Worm (Caenorhabditis elegans): Measurements from ENCODE around the gene clec-252.

The clec-252 gene

DNA sequence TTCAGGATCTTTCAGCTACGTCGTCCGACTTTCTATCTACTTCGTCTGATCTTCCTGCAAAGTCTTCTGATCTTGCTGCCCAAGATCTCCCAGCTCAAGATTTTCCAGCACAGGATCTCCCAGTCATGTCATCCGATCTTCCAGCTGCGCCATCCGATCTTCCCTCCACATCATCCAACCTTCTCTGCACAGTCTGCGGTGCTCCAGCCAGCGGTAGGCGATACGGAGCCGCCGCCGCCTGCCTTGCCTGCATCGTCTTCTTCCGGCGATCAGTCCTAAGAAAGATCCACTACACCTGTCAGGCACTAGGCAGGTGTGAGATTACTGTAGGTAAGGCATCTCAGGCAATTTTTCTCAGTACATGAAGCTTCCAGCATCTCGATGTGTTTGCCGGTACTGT, 49.3 kb downstream of the clec-252 start, which contains the start of gene nhr-241 (continued):
- TF ChIP-seq lin-39 (tag; optimal IDR thresholded peaks at IDR 0.05) (no peak), lim-7 (GFP tag; IDR thresholded peaks at IDR 0.05) (no peak), egl-43 (GFP tag; IDR thresholded peaks at IDR 0.05) (0 out of 2 replicates have a peak, but pooled peaks have one; percentile 46), hlh-11 (tag; optimal IDR thresholded peaks at IDR 0.05) (no peak), nhr-10 (tag; optimal IDR thresholded peaks at IDR 0.05) (no peak)
